Fruit fly (Drosophila melanogaster): Measurements from ENCODE around the gene Nlg3.

Gene Nlg3

DNA sequence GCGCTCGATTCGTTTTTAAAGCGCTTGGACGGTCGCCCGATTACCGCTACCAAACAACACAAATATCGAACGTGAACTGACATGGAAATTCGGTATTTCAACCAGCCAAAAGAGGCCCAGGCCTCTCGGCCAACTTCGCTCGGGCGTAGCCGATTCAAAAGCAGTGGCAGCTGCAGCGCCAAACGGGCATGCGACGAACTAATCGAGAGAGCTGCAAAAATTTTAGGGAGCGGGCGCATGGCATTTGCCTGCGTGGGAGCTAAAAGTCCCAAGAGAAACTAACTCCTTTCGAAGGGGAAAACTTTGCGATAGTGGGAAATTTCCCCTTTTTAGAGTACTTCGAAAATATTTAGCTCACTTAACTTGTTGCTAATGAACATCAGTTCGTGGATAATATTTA, at the start of gene Nlg3:
Gene Nlg3, minus strand, starts transcription at position 54 of the 400 bp plus-strand sequence.
- no peak for TF ChIP-seq Hr83 (GFP tag; optimal IDR thresholded peaks at IDR 0.05; ENCODE audit: poor library complexity, severe bottlenecking)

DNA sequence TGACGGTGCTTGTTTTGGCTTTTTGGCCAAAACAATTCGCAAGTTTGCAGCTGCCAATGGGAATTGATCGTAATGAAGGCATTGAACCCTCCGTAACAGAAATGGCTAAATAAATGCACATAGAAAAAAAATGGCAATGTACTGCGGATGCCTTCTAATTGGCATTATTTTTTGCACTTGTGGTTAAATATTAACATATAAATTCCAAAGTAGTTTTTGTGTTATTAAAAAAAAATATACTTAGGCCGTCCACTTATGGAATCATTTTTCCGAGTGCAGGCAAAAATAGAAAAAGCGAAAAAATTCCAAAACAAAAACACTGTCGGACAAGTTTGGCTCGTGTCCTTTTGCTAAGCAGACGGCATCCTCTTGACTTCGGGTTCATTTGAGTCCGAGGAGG, 47.6 kb upstream of the Nlg3 start:
- no peak for TF ChIP-seq lola (GFP tag; optimal IDR thresholded peaks at IDR 0.05)
- TF ChIP-seq Myc (optimal IDR thresholded peaks at IDR 0.05), result no peak
- TF ChIP-seq br (GFP tag; optimal IDR thresholded peaks at IDR 0.05), result no peak
- TF ChIP-seq woc (GFP tag; optimal IDR thresholded peaks at IDR 0.05), result no peak
- no peak for TF ChIP-seq Hr83 (GFP tag; optimal IDR thresholded peaks at IDR 0.05; ENCODE audit: poor library complexity, severe bottlenecking)
- no peak for TF ChIP-seq OdsH (GFP tag; optimal IDR thresholded peaks at IDR 0.05)
- no peak for TF ChIP-seq Sp1 (GFP tag; optimal IDR thresholded peaks at IDR 0.05)
- TF ChIP-seq psq (GFP tag; optimal IDR thresholded peaks at IDR 0.05), result no peak
- no peak for TF ChIP-seq Dif (GFP tag; optimal IDR thresholded peaks at IDR 0.05; ENCODE audit: partially characterized antibody)
- TF ChIP-seq brk (GFP tag; optimal IDR thresholded peaks at IDR 0.05), result no peak
- no peak for TF ChIP-seq Jra (GFP tag; optimal IDR thresholded peaks at IDR 0.05)
- no peak for TF ChIP-seq Dfd (GFP tag; optimal IDR thresholded peaks at IDR 0.05)
- TF ChIP-seq HLH106 (tag; optimal IDR thresholded peaks at IDR 0.05), result no peak
- TF ChIP-seq dl (GFP tag; optimal IDR thresholded peaks at IDR 0.05; ENCODE audit: insufficient read depth in 1 of 2, partially characterized antibody in 2 of 2), result no peak
- TF ChIP-seq Rel (GFP tag; optimal IDR thresholded peaks at IDR 0.05), result no peak
- no peak for TF ChIP-seq Rel (tag; optimal IDR thresholded peaks at IDR 0.05)

DNA sequence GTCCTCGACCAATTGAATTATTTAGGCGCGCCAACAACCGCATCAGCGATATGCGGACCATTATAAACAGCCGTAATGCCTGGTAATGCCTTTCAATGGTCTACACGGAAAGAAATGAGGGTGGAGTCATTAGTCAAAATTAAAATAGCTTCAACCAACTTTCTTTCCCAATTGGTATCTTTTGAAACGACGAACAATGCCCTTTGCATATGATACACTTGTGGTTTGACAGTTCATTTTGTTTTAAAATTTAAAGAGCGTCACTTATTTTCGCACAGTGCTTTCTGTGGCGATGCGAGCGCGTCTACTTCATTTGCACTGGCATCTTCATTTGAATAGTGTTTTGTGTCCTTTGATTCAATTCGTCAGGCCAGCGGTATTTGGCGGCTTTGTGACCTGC, 28.6 kb upstream of the Nlg3 start:
- TF ChIP-seq Sp1 (GFP tag; optimal IDR thresholded peaks at IDR 0.05), result no peak

DNA sequence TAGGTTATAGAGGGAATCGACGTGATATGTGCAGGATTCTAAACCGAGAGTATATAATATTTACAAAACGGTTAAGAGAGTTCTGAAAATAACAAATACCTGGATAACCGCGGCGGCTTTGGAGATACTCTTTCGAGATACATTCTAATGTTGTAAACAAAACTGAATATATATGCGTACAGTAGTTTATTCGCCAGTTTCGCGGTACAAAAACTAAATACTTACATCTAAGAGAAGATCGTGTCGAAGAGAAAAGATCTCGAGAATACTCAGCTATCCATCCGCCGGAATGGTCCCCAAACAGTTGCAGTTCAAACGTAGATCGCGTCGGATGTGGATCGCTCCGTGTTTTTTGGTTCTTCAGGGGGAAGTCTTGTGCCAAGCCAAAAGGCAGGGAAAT, 18.7 kb upstream of the Nlg3 start, which contains the start of gene Nlg1:
Gene Nlg1, plus strand, starts transcription at position 301 of the 400 bp plus-strand sequence.
- TF ChIP-seq HLH106 (tag; optimal IDR thresholded peaks at IDR 0.05) (no peak), OdsH (GFP tag; optimal IDR thresholded peaks at IDR 0.05) (no peak), Jra (GFP tag; optimal IDR thresholded peaks at IDR 0.05) (no peak), jim (GFP tag; optimal IDR thresholded peaks at IDR 0.05) (no peak), sage (GFP tag; optimal IDR thresholded peaks at IDR 0.05) (no peak), psq (GFP tag; optimal IDR thresholded peaks at IDR 0.05) (no peak), sv (GFP tag; optimal IDR thresholded peaks at IDR 0.05) (no peak), ey (GFP tag; optimal IDR thresholded peaks at IDR 0.05) (no peak), Hr78 (GFP tag; optimal IDR thresholded peaks at IDR 0.05) (no peak)

DNA sequence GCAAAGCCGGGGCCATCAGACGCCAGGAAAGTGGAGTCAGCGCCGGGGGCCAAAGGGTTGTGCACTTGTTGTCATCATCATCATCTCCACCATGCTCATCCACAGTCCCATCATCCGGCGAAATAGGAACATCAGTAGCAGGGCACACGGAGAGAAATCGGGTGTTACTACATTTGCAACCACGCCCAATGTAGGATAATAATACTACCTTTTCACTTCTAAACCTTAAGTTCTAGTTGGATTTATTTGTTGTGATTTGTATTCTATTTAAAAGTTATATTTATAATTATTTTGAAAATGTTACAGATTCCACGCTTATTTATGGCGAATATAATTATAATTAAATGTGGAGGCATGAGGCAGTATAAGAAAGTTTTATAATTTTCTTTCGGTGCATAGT, 11.7 kb upstream of the Nlg3 start:
- TF ChIP-seq CG9705 (GFP tag; optimal IDR thresholded peaks at IDR 0.05) (no peak), HLH106 (tag; optimal IDR thresholded peaks at IDR 0.05) (peak; percentile 12)

DNA sequence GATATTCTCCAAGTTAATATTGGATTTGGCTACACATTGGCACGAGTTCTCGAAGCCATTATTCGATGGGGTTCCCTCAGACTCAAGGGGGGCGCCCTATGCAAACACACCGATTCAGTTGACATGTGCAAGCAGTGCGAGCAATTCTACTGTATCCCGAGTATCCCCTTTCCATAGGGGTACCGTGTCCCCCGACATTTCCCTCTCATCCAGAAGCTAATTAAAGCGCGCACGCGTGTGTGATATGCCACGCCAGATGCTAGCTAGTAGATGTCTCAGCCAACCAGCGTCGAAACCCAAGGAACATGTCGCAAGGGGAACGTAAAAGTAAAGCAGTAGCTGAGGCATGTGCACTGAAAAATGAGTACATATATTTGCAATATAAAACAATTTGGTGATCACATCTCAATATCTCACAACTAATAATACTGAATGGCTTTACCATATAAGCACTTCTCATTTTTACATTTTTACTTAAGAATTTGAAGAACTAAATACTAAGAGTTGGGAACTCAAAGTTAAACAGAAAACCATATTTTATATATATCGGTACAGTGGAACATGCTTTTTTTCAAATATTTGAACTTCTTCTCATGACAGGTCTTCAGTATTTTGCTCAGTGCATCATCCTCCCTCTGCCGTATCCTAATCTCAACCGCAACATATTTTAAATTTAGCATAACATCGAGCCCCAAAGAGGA, 6.8 kb upstream of the Nlg3 start:
- TF ChIP-seq Vsx2 (GFP tag; optimal IDR thresholded peaks at IDR 0.05; ENCODE audit: partially characterized antibody) (peak; percentile 61), Myc (optimal IDR thresholded peaks at IDR 0.05) (no peak), fru (GFP tag; optimal IDR thresholded peaks at IDR 0.05) (peak; percentile 1), h (GFP tag; optimal IDR thresholded peaks at IDR 0.05) (no peak)

DNA sequence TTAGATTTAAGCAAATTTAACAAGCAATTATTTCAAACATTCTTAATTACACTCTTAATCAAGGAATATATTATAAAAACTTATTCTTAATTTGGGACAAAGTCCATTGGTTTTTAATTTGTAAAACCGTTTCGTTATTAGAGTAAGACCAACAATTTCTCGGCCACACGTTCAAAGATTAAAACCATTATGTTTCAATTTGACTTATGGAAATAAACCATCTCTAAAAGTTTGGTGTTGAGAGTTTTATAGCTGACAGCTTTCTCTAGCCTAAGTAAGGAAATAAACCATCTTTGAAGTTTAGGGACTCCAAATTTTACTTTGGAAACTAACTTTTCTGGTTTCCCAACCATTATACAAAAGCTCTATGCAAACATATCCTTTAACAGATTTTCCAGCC, 5.1 kb upstream of the Nlg3 start:
- no peak for TF ChIP-seq Vsx2 (GFP tag; optimal IDR thresholded peaks at IDR 0.05; ENCODE audit: partially characterized antibody)

DNA sequence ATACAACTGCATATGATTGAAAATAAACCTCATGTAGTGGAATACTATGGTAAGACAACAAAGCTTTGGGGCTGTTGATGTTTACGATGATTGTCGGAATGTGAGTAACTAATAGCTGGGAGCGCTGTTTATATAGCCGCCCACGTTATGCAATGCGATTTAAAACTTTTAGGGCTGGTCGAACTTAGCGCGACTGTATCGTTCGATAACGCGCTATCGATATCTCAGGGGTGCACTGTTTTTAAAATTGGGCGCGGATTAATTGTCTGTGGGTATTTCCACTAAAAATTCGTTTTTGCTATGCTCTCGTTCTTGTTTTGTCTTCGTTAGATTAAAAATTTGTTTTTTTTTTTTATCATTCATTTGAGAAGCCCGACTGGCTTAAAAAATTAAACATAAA, 4.3 kb upstream of the Nlg3 start:
- TF ChIP-seq Jra (GFP tag; optimal IDR thresholded peaks at IDR 0.05) (no peak), Abd-B (GFP tag; optimal IDR thresholded peaks at IDR 0.05) (no peak), Myc (optimal IDR thresholded peaks at IDR 0.05) (no peak), ey (GFP tag; optimal IDR thresholded peaks at IDR 0.05) (no peak), Hr83 (GFP tag; optimal IDR thresholded peaks at IDR 0.05; ENCODE audit: poor library complexity, severe bottlenecking) (no peak), sage (GFP tag; optimal IDR thresholded peaks at IDR 0.05) (no peak), jim (GFP tag; optimal IDR thresholded peaks at IDR 0.05) (no peak), HLH106 (tag; optimal IDR thresholded peaks at IDR 0.05) (no peak)

Data from whole organism, wandering third instar larva.